Fruit fly (Drosophila melanogaster) ovary, adult (tissue): Measurements from ENCODE around the gene stet.

Experiments
- CG17801 ChIP-seq: fragments of 200-800 bp; optimal IDR thresholded peaks from 2 replicates; lab custom pipeline; 2019; ENCODE audit warnings: missing biosample characterization, mild to moderate bottlenecking, missing genetic modification characterization, moderate library complexity; ENCODE audit not compliant: partially characterized antibody

Gene stet

dm6 chr3L:1450940-1451339 lies 38.4 kb downstream of the stet start:
- no peak for TF ChIP-seq CG17801 (GFP tag; lab: Kevin White, UChicago)

- TF ChIP-seq CG17801 (GFP tag; lab: Kevin White, UChicago) = no peak
Measured at dm6 chr3L:1447803-1448517, 41.4 kb downstream of the stet start.

dm6 chr3L:1442906-1443305 lies 46.4 kb downstream of the stet start:
- TF ChIP-seq CG17801 (GFP tag; lab: Kevin White, UChicago) = peak; percentile 1

dm6 chr3L:1442309-1442708 lies 47.0 kb downstream of the stet start:
- TF ChIP-seq CG17801 (GFP tag; lab: Kevin White, UChicago) = no peak

- TF ChIP-seq CG17801 (GFP tag; lab: Kevin White, UChicago) = no peak
Measured at dm6 chr3L:1440999-1441398, 48.3 kb downstream of the stet start.

dm6 chr3L:1437772-1438171 lies 51.6 kb downstream of the stet start, which contains the start of gene SA2:
SA2 (minus strand) TSS chr3L:1437872.
- no peak for TF ChIP-seq CG17801 (GFP tag; lab: Kevin White, UChicago)

dm6 chr3L:1431489-1432053 lies 57.8 kb downstream of the stet start:
- TF ChIP-seq CG17801 (GFP tag; lab: Kevin White, UChicago) = no peak
